Worm (Caenorhabditis elegans) whole organism, dauer: Measurements from ENCODE around the gene cdc-25.2.

Experiments used
- unc-62 ChIP-seq: sonication (generic microtip); optimal IDR thresholded peaks from 2 replicates; lab custom pipeline; 2017; ENCODE audit warnings: missing biosample characterization, missing genetic modification reagents, missing genetic modification characterization

Gene cdc-25.2

DNA sequence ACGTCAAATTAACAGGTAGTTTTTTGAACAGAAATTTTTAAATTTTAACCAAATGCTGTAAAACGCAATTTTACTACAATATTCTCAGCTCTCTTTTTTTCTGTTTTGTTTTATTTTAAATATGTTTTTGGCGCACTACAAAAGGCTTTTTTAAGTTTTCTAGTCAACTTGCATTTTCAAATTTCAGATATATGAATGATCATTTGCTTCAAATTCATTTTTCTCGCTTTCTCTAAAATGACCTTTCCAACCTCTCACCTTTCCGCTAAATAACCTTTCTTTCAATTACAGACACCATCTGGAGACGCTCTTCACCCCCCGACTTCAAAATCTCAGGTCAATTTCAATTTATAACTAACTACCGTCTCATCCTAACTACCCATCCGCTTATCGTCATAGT, at the start of gene cdc-25.2:
cdc-25.2 (plus strand) TSS at position 301 of the 400 bp plus-strand sequence.
- no peak for TF ChIP-seq unc-62 (GFP tag; lab: Kevin White, UChicago)

DNA sequence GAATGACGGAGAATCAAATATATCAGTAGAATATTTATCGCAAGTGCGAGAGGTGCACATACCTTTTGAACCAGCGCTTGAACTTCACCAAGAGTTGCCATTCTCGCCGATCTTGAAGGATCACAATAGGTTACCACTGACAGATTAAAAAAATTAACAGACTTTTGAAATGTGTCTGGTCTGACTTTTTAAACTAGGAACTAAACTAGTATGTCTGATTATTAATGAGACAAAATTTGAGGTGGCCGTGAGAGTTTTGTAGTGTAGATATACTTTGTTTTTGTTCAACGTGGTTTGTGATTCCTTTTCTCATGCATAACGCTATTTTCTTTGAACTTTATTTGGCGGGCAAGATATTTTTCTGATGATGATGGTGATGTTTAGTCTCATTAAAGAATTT, 45.0 kb upstream of the cdc-25.2 start, which contains the start of gene str-240:
str-240 (minus strand) TSS at position 101 of the 400 bp plus-strand sequence.
- no peak for TF ChIP-seq unc-62 (GFP tag; lab: Kevin White, UChicago)

DNA sequence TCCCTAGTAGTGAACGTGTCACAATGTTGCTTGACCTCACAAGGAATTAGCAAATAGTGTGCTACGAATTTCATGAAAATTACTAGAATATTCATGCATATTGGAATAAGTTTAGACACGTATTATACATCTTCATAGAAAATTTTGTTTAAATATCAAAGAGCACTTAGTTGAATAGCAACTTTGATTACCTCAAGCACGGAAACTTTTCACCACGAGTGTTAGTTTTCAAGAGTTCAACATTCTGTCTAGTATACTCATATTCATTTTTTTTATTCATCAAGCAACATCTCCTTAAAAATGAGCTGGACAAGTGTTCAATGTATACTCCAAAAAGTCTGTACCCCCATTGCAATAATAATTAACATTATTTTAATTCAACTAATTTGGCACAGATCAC, 44.4 kb upstream of the cdc-25.2 start, which contains the start of gene str-243:
str-243 (plus strand) TSS at position 301 of the 400 bp plus-strand sequence.
- TF ChIP-seq unc-62 (GFP tag; lab: Kevin White, UChicago), result no peak

DNA sequence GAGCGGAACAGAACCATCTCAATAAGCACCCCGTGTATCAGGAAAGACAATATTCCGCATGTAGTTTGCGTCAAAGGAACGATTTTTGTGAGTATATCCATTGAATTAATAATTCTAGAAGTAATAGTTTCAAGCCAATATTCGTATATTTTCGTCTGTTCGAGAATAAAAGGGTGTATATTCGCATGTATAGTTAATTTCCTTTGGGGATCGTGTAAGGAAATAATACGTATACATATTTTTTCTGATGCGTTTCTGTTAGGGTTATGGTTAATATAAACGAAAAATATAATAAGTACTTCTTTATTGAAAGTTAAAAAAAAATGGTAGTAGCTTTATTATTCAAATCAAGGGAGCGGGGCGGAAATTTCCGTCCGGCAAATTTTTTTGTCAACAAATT, 38.9 kb upstream of the cdc-25.2 start, which contains the start of gene str-236:
str-236 (minus strand) TSS at position 101 of the 400 bp plus-strand sequence.
- TF ChIP-seq unc-62 (GFP tag; lab: Kevin White, UChicago), result no peak

DNA sequence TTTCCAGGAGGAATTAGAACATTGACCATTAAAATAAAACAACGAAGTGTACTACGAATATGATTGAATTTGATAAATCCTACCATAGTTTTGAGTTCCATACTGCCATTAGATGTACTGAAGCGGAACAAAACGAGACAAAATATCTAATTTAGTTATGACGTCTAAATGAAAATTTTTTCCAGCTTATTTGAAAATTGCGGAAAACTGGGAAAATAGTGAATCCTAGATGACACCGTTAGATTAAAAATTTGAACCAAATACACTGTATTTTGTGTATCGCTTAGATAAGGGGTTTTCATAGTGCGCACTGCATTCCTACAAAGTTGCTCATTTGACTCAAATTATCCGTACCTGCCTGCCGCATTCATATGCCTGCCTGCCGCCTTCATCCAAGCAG, 35.7 kb upstream of the cdc-25.2 start, which contains the start of gene K02H11.4:
K02H11.4 (minus strand) TSS at position 101 of the 400 bp plus-strand sequence.
- TF ChIP-seq unc-62 (GFP tag; lab: Kevin White, UChicago), result no peak

DNA sequence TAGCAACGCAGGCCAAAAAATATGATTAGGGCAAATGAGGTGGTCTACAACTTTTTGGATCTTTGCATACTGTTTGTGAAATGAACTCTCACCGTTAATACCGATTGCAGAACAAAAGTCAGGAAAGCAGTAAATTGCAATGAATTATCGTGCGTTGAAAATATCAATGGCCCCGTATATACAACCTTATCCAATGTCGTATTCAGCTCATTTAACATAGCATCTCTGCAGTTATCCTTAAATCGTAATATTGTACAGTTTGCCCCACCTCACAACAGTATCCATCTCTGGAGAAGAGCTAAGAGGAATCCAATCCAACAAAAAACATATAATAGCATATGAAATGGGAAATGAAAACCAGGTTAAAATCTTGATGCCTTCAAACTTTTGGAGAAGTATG, 34.4 kb upstream of the cdc-25.2 start:
- no peak for TF ChIP-seq unc-62 (GFP tag; lab: Kevin White, UChicago)

DNA sequence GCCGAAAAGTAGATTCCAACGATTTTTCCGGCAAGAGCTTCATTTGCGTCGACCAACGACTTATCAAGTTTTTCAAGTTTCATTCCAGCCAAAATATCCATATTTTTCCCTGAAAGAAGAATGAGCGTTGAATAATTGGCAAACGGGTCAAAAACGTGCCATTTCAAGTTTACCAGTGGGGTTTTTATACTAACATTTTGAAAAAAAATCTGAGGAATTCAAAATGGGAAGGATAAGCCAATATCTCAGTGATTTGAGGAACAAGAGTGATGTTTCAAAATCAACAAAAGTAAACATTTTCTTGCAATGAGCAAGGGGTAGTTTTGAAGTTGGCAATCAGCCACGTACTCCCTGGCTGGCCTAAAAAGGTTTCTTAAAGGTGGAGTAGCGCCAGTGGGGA, 32.6 kb upstream of the cdc-25.2 start, which contains the start of gene trx-5:
trx-5 (minus strand) TSS at position 101 of the 400 bp plus-strand sequence.
- no peak for TF ChIP-seq unc-62 (GFP tag; lab: Kevin White, UChicago)

DNA sequence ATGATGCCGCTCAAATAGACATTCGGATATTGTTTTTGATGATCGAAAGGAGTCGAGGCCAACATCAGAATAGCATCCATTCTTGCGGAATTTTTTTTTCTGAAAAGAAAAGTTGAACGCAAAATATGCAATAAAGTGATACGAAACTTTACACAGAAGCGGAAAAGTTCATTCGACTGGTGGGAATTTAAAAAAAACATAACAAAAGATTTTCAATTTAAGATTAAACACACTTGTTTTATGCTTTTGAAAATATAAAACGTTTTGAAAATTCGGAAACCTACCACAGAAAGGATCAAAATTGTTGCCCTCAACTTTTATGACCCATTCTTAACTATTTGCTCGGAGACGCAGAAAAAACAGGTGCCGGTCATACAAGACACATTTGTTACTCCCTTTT, 29.9 kb upstream of the cdc-25.2 start, which contains the start of gene K02H11.9:
K02H11.9 (minus strand) TSS at position 101 of the 400 bp plus-strand sequence.
- no peak for TF ChIP-seq unc-62 (GFP tag; lab: Kevin White, UChicago)

DNA sequence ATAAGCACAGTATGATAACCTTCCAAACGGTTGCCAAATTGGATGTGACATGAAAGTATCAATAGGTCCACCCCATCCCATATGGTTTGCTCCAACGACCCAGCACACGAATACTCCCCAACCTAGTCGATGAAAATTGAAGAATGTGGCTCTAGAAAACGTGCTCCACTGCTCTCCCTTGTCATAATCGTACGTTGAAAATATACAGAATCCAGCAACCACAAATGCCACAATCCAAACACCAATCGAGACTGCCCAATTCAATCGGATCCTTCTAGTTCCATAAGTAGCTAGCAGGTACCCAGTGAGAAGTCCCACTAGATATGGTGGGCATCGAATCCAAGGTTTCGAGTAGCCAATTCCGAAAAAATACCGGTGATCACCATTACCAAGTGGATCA, 28.0 kb upstream of the cdc-25.2 start:
- TF ChIP-seq unc-62 (GFP tag; lab: Kevin White, UChicago), result no peak

DNA sequence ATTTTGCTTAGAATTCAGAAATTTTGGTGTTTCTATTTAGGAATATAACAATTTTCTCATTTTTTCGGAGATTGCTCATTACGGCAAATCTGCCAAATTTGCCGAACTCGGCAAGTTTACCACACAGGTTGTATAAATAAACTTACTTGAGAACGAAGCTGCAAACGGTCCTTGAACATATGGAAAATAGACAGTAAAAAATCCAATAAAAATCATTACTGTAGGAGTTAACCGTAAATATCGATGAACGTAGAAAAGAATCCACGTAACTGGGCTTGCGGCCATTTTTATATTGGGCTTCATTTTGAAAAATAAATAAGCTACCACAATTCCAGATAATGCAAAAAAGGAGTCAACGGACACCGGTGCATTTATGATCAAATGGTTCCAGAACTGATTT, 26.6 kb upstream of the cdc-25.2 start:
- no peak for TF ChIP-seq unc-62 (GFP tag; lab: Kevin White, UChicago)

DNA sequence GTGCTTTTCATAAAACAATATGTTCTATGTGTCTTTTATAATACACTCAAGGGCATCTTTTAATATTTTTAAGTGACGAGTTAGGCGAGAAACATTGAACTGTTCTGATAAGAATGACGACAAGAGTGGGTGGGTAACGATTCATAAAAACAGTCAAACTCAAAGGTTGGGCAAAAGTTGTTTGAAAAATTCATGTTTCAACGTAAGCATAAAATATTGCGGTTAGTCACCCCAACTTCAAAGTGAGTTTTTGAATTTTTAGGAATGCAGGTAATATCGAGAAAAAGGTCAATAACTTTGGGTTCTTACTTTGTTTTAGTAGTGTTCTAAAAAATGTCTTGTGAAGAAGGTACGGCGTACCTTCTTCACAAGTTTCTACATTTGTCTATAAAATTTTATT, 25.1 kb upstream of the cdc-25.2 start, which contains the start of gene oac-31:
oac-31 (minus strand) TSS at position 101 of the 400 bp plus-strand sequence.
- TF ChIP-seq unc-62 (GFP tag; lab: Kevin White, UChicago), result no peak

DNA sequence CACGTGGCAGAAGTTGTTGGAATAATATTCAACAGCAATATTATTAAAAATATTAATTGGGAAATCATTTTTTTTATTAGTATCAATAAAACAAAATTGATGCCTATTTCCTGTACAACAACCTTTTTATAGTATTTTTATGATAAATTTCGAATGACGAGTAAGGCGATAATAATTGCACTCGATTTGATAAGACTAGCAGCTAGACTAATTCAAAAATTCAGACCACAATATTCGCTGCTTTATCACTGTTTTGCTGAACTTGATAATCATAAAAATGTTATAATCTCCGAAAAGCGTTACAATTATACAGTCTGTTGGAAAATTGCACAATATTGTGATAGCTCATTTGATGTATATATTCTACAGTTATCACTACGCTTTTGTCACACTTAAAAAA, 21.2 kb upstream of the cdc-25.2 start, which contains the start of gene oac-32:
oac-32 (minus strand) TSS at position 90 of the 400 bp plus-strand sequence.
- no peak for TF ChIP-seq unc-62 (GFP tag; lab: Kevin White, UChicago)

DNA sequence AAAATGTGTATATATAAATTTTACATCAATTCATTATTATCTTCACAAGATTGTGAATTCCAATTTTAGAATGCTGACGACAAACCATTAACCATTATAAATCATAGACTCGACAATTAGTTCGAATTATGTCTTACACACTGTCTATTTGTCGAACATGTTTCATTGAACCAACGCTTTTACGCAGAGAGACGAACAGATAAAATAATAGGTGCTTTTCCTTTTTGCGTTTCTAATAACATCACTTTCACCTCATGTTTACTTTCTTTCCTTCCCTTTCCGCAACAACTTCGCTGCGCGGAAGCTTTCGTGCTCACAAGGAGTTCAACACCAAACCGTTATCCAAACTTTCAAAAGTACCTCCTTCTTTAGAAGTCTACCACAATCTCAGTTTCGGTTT, 19.0 kb upstream of the cdc-25.2 start, which contains the start of gene F52F10.2:
F52F10.2 (plus strand) TSS at position 301 of the 400 bp plus-strand sequence.
- TF ChIP-seq unc-62 (GFP tag; lab: Kevin White, UChicago), result no peak

DNA sequence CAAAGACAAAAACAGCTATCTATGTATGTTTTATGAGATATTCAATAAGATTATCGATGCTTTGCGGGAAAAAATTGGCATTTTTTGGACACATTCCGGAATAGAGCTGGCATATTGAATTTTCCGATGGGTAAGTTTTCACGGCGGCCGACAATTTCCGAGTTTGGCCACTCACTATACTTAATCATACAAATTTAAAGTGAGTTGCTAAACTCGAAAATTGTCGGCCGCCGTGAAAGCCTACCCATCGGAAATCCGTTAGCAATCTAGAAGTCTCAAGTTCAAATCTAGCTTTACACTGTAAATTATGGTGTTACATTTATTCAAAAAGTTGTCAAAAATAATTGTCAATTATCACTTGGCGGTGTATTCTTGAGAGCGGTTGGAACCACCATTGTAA, 16.2 kb upstream of the cdc-25.2 start:
- TF ChIP-seq unc-62 (GFP tag; lab: Kevin White, UChicago), result no peak

DNA sequence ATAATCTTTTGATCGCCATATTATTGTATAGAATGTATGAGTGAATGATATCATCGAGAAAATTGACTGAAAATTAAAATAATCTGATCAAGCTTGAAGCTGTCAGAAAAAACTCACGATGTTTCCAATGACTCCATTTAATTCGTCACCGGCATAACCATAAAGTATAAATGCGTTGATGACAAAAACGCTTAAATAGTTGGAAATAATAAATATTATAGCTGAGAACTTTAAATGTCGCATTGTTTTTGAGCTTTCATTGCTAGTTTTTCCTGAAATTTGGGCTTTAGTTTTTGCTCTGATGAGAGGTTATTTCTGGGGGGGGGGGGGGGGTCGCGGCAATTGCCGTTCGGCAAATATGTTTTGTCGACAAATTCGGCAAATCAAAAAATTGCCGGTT, 15.7 kb upstream of the cdc-25.2 start:
- TF ChIP-seq unc-62 (GFP tag; lab: Kevin White, UChicago), result no peak

DNA sequence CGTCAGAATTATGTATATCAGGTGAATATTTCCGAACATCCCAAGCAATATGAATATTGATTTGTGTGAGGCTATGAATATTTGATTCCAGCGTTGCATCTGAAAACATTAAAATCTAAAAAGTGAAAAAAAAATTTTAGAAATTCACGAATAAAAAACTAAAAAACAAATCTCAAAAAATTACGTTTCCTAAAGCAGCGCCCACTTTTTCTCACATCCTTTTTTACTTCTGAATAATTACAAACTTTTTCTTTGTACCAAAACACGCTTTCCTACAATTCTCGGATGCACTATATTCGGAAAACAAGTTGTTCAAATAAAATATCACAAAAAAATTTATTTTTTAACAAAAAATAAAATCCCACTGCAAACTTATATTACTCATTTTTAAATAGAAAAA, 13.9 kb upstream of the cdc-25.2 start, which contains the start of gene srsx-8:
srsx-8 (minus strand) TSS at position 101 of the 400 bp plus-strand sequence.
- no peak for TF ChIP-seq unc-62 (GFP tag; lab: Kevin White, UChicago)

DNA sequence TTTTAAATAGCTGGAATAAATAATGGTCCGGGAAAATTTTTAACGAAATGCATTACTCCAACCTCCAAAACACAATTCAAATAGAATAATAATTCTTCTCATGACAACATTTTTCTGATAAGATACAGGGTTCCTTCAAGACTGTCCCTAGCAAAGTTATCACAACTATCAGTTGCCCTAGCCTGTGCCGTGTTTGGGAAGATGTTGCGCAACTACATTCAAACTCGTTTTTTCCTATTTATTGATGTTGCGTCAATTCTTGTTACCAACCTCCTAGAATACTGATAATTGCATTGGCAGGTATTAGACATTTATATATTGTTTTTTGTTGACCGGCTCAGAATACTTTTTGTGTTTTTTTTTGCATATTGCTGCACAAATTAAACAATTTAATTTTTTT, 11.8 kb upstream of the cdc-25.2 start:
- no peak for TF ChIP-seq unc-62 (GFP tag; lab: Kevin White, UChicago)
